Worm (Caenorhabditis elegans): ENCODE results near the gene daf-37.

ce11 chrII:6177975-6178742 lies 29.9 kb downstream of the daf-37 start:
- no peak for TF ChIP-seq madf-3 (GFP tag; IDR thresholded peaks at IDR 0.05)
- no peak for TF ChIP-seq ztf-26 (tag; optimal IDR thresholded peaks at IDR 0.05)
- TF ChIP-seq F55B11.4 (tag; optimal IDR thresholded peaks at IDR 0.05; ENCODE audit: borderline replicate concordance, insufficient read depth), result no peak
- no peak for TF ChIP-seq bed-1 (GFP tag; IDR thresholded peaks at IDR 0.05)
- TF ChIP-seq ceh-58 (GFP tag; IDR thresholded peaks at IDR 0.05), result no peak
- no peak for TF ChIP-seq B0019.2 (GFP tag; conservative IDR thresholded peaks at IDR 0.05)
- TF ChIP-seq attf-3 (GFP tag; conservative IDR thresholded peaks at IDR 0.05), result no peak
- TF ChIP-seq unc-62 (GFP tag; optimal IDR thresholded peaks at IDR 0.05), result no peak
- no peak for TF ChIP-seq pha-4 (tag; optimal IDR thresholded peaks at IDR 0.05)
- TF ChIP-seq madf-10 (tag; optimal IDR thresholded peaks at IDR 0.05), result no peak
- no peak for TF ChIP-seq snpc-4 (GFP tag; optimal IDR thresholded peaks at IDR 0.05)
- TF ChIP-seq snpc-4 (tag; optimal IDR thresholded peaks at IDR 0.05), result no peak
- TF ChIP-seq nfya-1 (tag; optimal IDR thresholded peaks at IDR 0.05; ENCODE audit: borderline replicate concordance, insufficient read depth), result no peak
- TF ChIP-seq nhr-120 (GFP tag; IDR thresholded peaks at IDR 0.05), result no peak
